Worm (Caenorhabditis elegans) whole organism, L4 larva: ENCODE results near the gene ttr-39.

Source experiments
- D1046.2 ChIP-seq: fragments of 200-800 bp; sonication (Bioruptor generic); IDR thresholded peaks from 2 replicates; pipeline ENCODE4 v1.3.6; 2022; ENCODE audit warnings: missing genetic modification characterization, missing compliant biosample characterization
- F10B5.3 ChIP-seq: sonication (generic microtip); optimal IDR thresholded peaks from 2 replicates; lab custom pipeline; 2016; ENCODE audit warnings: mild to moderate bottlenecking, missing genetic modification characterization, missing compliant biosample characterization
- F37D6.2 ChIP-seq: sonication (generic microtip); optimal IDR thresholded peaks from 2 replicates; lab custom pipeline; 2016; ENCODE audit warnings: mild to moderate bottlenecking, missing genetic modification characterization, missing compliant biosample characterization
- F49E8.2 ChIP-seq: sonication (generic microtip); optimal IDR thresholded peaks from 2 replicates; lab custom pipeline; 2016; ENCODE audit warnings: missing compliant biosample characterization, mild to moderate bottlenecking, missing genetic modification characterization, borderline replicate concordance
- T20F7.1 ChIP-seq: fragments of 200-800 bp; sonication (Bioruptor generic); optimal IDR thresholded peaks from 2 replicates; lab custom pipeline; 2018; ENCODE audit warnings: mild to moderate bottlenecking, missing genetic modification characterization, missing compliant biosample characterization
- Y105C5A.15 ChIP-seq: fragments of 200-800 bp; sonication (Bioruptor generic); IDR thresholded peaks from 2 replicates; pipeline ENCODE4 v1.3.6; 2022; ENCODE audit warnings: missing genetic modification characterization, missing compliant biosample characterization
- Y48G9A.11 ChIP-seq: fragments of 200-800 bp; sonication (Bioruptor generic); IDR thresholded peaks from 2 replicates; pipeline ENCODE4 v1.3.6; 2022; ENCODE audit warnings: missing genetic modification reagents, missing genetic modification characterization, missing compliant biosample characterization
- ama-1 ChIP-seq: fragments of 150-350 bp; optimal IDR thresholded peaks from 2 replicates; lab custom pipeline; 2014; ENCODE audit warnings: inconsistent platforms, mixed read lengths
- arid-1 ChIP-seq: fragments of 200-800 bp; sonication (Bioruptor generic); conservative IDR thresholded peaks from 2 replicates; pipeline ENCODE4 v1.3.6; 2022; ENCODE audit warnings: missing genetic modification reagents, missing genetic modification characterization, missing compliant biosample characterization
- attf-4 ChIP-seq: sonication (generic microtip); optimal IDR thresholded peaks from 3 replicates; lab custom pipeline; 2017; ENCODE audit warnings: missing biosample characterization, missing genetic modification characterization
- ceh-28 ChIP-seq: fragments of 150-350 bp; optimal IDR thresholded peaks from 2 replicates; lab custom pipeline; 2014; ENCODE audit warnings: missing biosample characterization, missing genetic modification reagents, missing genetic modification characterization
- ceh-32 ChIP-seq: sonication (generic microtip); optimal IDR thresholded peaks from 2 replicates; lab custom pipeline; 2016; ENCODE audit warnings: mild to moderate bottlenecking, missing genetic modification characterization, missing compliant biosample characterization; ENCODE audit not compliant: poor library complexity
- ces-1 ChIP-seq: fragments of 150-350 bp; sonication (generic microtip); optimal IDR thresholded peaks from 4 replicates; lab custom pipeline; 2014; ENCODE audit warnings: missing biosample characterization, missing genetic modification reagents, missing genetic modification characterization
- cey-2 ChIP-seq: sonication (generic microtip); optimal IDR thresholded peaks from 3 replicates; lab custom pipeline; 2017; ENCODE audit warnings: missing genetic modification characterization, mild to moderate bottlenecking, missing compliant biosample characterization, antibody characterized with exemption, borderline replicate concordance; ENCODE audit not compliant: insufficient read depth
- daf-12 ChIP-seq: fragments of 150-350 bp; optimal IDR thresholded peaks from 2 replicates; lab custom pipeline; 2014; ENCODE audit warnings: missing biosample characterization, missing genetic modification reagents, missing genetic modification characterization
- daf-16 ChIP-seq, 3 experiments: sonication (generic microtip); optimal IDR thresholded peaks; 2 replicates each; lab custom pipeline; 2016 to 2017; ENCODE audit warnings: missing genetic modification characterization in 3 of 3, missing genetic modification reagents in 3 of 3, mild to moderate bottlenecking in 2 of 3, missing compliant biosample characterization in 2 of 3, missing biosample characterization in 1 of 3, moderate library complexity in 1 of 3
- daf-19 ChIP-seq: fragments of 200-800 bp; sonication (Bioruptor generic); conservative IDR thresholded peaks from 2 replicates; pipeline ENCODE4 v1.3.6; 2022; ENCODE audit warnings: missing genetic modification characterization, missing compliant biosample characterization
- daf-8 ChIP-seq: fragments of 200-800 bp; sonication (Bioruptor generic); IDR thresholded peaks from 2 replicates; pipeline ENCODE4 v1.3.6; 2022; ENCODE audit warnings: missing genetic modification characterization, missing compliant biosample characterization
- dmd-6 ChIP-seq: fragments of 200-800 bp; sonication (Bioruptor generic); IDR thresholded peaks from 2 replicates; pipeline ENCODE4 v1.3.6; 2022; ENCODE audit warnings: missing genetic modification reagents, missing genetic modification characterization, missing compliant biosample characterization
- dmd-8 ChIP-seq: fragments of 200-800 bp; sonication (Bioruptor generic); IDR thresholded peaks from 2 replicates; pipeline ENCODE4 v1.3.6; 2022; ENCODE audit warnings: missing genetic modification characterization, missing compliant biosample characterization
- dpl-1 ChIP-seq: fragments of 150-350 bp; optimal IDR thresholded peaks from 2 replicates; lab custom pipeline; 2014; ENCODE audit warnings: missing biosample characterization, missing genetic modification reagents, missing genetic modification characterization
- dve-1 ChIP-seq: sonication (generic microtip); optimal IDR thresholded peaks from 2 replicates; lab custom pipeline; 2017; ENCODE audit warnings: antibody characterized with exemption, mild to moderate bottlenecking, missing genetic modification characterization, missing compliant biosample characterization; ENCODE audit not compliant: insufficient read depth
- egl-43 ChIP-seq: fragments of 200-800 bp; sonication (Bioruptor generic); IDR thresholded peaks from 2 replicates; pipeline ENCODE4 v1.3.6; 2022; ENCODE audit warnings: missing genetic modification reagents, missing genetic modification characterization, missing compliant biosample characterization
- fos-1 ChIP-seq: fragments of 150-350 bp; optimal IDR thresholded peaks from 2 replicates; lab custom pipeline; 2014; ENCODE audit warnings: missing biosample characterization, missing genetic modification characterization
- hif-1 ChIP-seq, 2 experiments: sonication (generic microtip); optimal IDR thresholded peaks; 2 replicates each; lab custom pipeline; 2016 to 2017; ENCODE audit warnings: missing compliant biosample characterization in 2 of 2, missing genetic modification characterization in 2 of 2, missing genetic modification reagents in 2 of 2, missing genotype in 2 of 2, mild to moderate bottlenecking in 1 of 2
- hmg-1.1 ChIP-seq: fragments of 200-800 bp; sonication (Bioruptor generic); IDR thresholded peaks from 2 replicates; pipeline ENCODE4 v1.3.6; 2022; ENCODE audit warnings: missing genetic modification reagents, missing genetic modification characterization, missing compliant biosample characterization
- jun-1 ChIP-seq: fragments of 150-350 bp; optimal IDR thresholded peaks from 2 replicates; lab custom pipeline; 2014; ENCODE audit warnings: missing biosample characterization, missing genetic modification reagents, missing genetic modification characterization
- lim-7 ChIP-seq: fragments of 200-800 bp; sonication (Bioruptor generic); IDR thresholded peaks from 2 replicates; pipeline ENCODE4 v1.3.6; 2022; ENCODE audit warnings: missing genetic modification characterization, missing compliant biosample characterization
- lin-13 ChIP-seq: fragments of 150-350 bp; optimal IDR thresholded peaks from 2 replicates; lab custom pipeline; 2014; ENCODE audit warnings: missing biosample characterization, missing genetic modification reagents, missing genetic modification characterization
- lin-15B ChIP-seq: fragments of 150-350 bp; sonication (generic microtip); optimal IDR thresholded peaks from 3 replicates; lab custom pipeline; 2014; ENCODE audit warnings: missing biosample characterization, missing genetic modification characterization
- lin-38 ChIP-seq: fragments of 200-800 bp; sonication (Bioruptor generic); IDR thresholded peaks from 2 replicates; pipeline ENCODE4 v1.3.6; 2022; ENCODE audit warnings: missing genetic modification reagents, missing genetic modification characterization, missing compliant biosample characterization
- lir-3 ChIP-seq: sonication (generic microtip); optimal IDR thresholded peaks from 2 replicates; lab custom pipeline; 2016; ENCODE audit warnings: mild to moderate bottlenecking, missing genetic modification characterization, missing compliant biosample characterization
- madf-5 ChIP-seq, 2 experiments: fragments of 200-800 bp; sonication (Bioruptor generic); IDR thresholded peaks; 2 replicates each; pipeline ENCODE4 v1.3.6; 2022; ENCODE audit warnings: missing compliant biosample characterization in 2 of 2, missing genetic modification characterization in 2 of 2
- mdt-29 ChIP-seq: fragments of 200-800 bp; sonication (Bioruptor generic); IDR thresholded peaks from 2 replicates; pipeline ENCODE4 v1.3.6; 2022; ENCODE audit warnings: missing genetic modification reagents, missing genetic modification characterization, missing compliant biosample characterization
- mxl-2 ChIP-seq: fragments of 200-800 bp; sonication (Bioruptor generic); conservative IDR thresholded peaks from 2 replicates; pipeline ENCODE4 v1.3.6; 2022; ENCODE audit warnings: missing genetic modification reagents, missing genetic modification characterization, missing compliant biosample characterization
- nhr-237 ChIP-seq: sonication (generic microtip); optimal IDR thresholded peaks from 2 replicates; lab custom pipeline; 2017; ENCODE audit warnings: missing biosample characterization, missing genetic modification characterization
- nhr-25 ChIP-seq: sonication (generic microtip); optimal IDR thresholded peaks from 2 replicates; lab custom pipeline; 2017; ENCODE audit warnings: missing genetic modification characterization, mild to moderate bottlenecking, missing compliant biosample characterization, antibody characterized with exemption, moderate library complexity, borderline replicate concordance; ENCODE audit not compliant: insufficient read depth
- nhr-28 ChIP-seq: fragments of 150-350 bp; optimal IDR thresholded peaks from 2 replicates; lab custom pipeline; 2014; ENCODE audit warnings: missing biosample characterization, missing genetic modification characterization
- nhr-41 ChIP-seq: fragments of 200-800 bp; sonication (Bioruptor generic); IDR thresholded peaks from 2 replicates; pipeline ENCODE4 v1.3.6; 2022; ENCODE audit warnings: missing genetic modification reagents, missing genetic modification characterization, missing compliant biosample characterization
- nhr-48 ChIP-seq: sonication (generic microtip); optimal IDR thresholded peaks from 2 replicates; lab custom pipeline; 2016; ENCODE audit warnings: mild to moderate bottlenecking, missing genetic modification characterization, missing compliant biosample characterization
- nhr-6 ChIP-seq: fragments of 150-350 bp; optimal IDR thresholded peaks from 2 replicates; lab custom pipeline; 2014; ENCODE audit warnings: missing biosample characterization, missing genetic modification characterization
- nhr-77 ChIP-seq: fragments of 150-350 bp; optimal IDR thresholded peaks from 2 replicates; lab custom pipeline; 2014; ENCODE audit warnings: missing biosample characterization, missing genetic modification characterization
- php-3 ChIP-seq: fragments of 200-800 bp; sonication (Bioruptor generic); IDR thresholded peaks from 2 replicates; pipeline ENCODE4 v1.3.6; 2022; ENCODE audit warnings: missing genetic modification reagents, missing genetic modification characterization, missing compliant biosample characterization
- saeg-2 ChIP-seq: fragments of 200-800 bp; sonication (Bioruptor generic); IDR thresholded peaks from 2 replicates; pipeline ENCODE4 v1.3.6; 2022; ENCODE audit warnings: missing genetic modification reagents, missing genetic modification characterization, missing compliant biosample characterization
- sdz-12 ChIP-seq: fragments of 200-800 bp; sonication (Bioruptor generic); optimal IDR thresholded peaks from 2 replicates; lab custom pipeline; 2018; ENCODE audit warnings: mild to moderate bottlenecking, missing genetic modification characterization, missing compliant biosample characterization
- spr-1 ChIP-seq: sonication (generic microtip); optimal IDR thresholded peaks from 2 replicates; lab custom pipeline; 2016; ENCODE audit warnings: mild to moderate bottlenecking, missing genetic modification characterization, missing compliant biosample characterization
- tra-1 ChIP-seq: fragments of 200-800 bp; sonication (Bioruptor generic); IDR thresholded peaks from 2 replicates; pipeline ENCODE4 v1.3.6; 2022; ENCODE audit warnings: missing genetic modification reagents, missing genetic modification characterization, missing compliant biosample characterization
- unc-39 ChIP-seq: sonication (generic microtip); optimal IDR thresholded peaks from 2 replicates; lab custom pipeline; 2017; ENCODE audit warnings: missing biosample characterization, missing genetic modification characterization
- zip-11 ChIP-seq: fragments of 200-800 bp; sonication (Bioruptor generic); IDR thresholded peaks from 2 replicates; pipeline ENCODE4 v1.3.6; 2022; ENCODE audit warnings: missing genetic modification characterization, missing compliant biosample characterization
- zip-2 ChIP-seq: fragments of 150-350 bp; optimal IDR thresholded peaks from 2 replicates; lab custom pipeline; 2014; ENCODE audit warnings: missing biosample characterization, missing genetic modification characterization
- ztf-11 ChIP-seq: fragments of 150-350 bp; optimal IDR thresholded peaks from 2 replicates; lab custom pipeline; 2014; ENCODE audit warnings: missing biosample characterization, missing genetic modification characterization

Gene ttr-39

ce11 chrIV:10059175-10059574 is 30.5 kb downstream of the ttr-39 start (continued):
- TF ChIP-seq zip-11 (GFP tag; lab: Robert Waterston, UW) (no peak), sdz-12 (no peak), cey-2 (no peak), dmd-6 (peak; percentile 90), arid-1 (GFP tag; lab: Robert Waterston, UW) (no peak), daf-19 (GFP tag; lab: Robert Waterston, UW) (no peak), mxl-2 (GFP tag; lab: Robert Waterston, UW) (0 out of 2 replicates have a peak, but pooled peaks have one; percentile 22), nhr-237 (tag; lab: Kevin White, UChicago) (no peak), egl-43 (GFP tag; lab: Robert Waterston, UW) (no peak), ztf-11 (tag; lab: Kevin White, UChicago) (no peak), ceh-28 (tag; lab: Kevin White, UChicago) (no peak), Y48G9A.11 (GFP tag; lab: Robert Waterston, UW) (no peak), nhr-6 (tag; lab: Kevin White, UChicago) (no peak), nhr-41 (GFP tag; lab: Robert Waterston, UW) (no peak), F10B5.3 (tag; lab: Kevin White, UChicago) (no peak), daf-16 (GFP tag; optimal IDR thresholded peaks at IDR 0.05; lab: Kevin White, UChicago) (peak in 1 of 2 experiments; percentile 38), daf-16 (tag; optimal IDR thresholded peaks at IDR 0.05; lab: Kevin White, UChicago) (peak; percentile 88), dmd-8 (no peak), nhr-77 (peak; percentile 41), zip-2 (tag; lab: Kevin White, UChicago) (no peak), nhr-28 (tag; lab: Kevin White, UChicago) (peak; percentile 57), daf-12 (tag; lab: Kevin White, UChicago) (no peak), lin-38 (GFP tag; lab: Robert Waterston, UW) (peak; percentile 19; the same call in 1 of the 2 replicates), hif-1 (tag; optimal IDR thresholded peaks at IDR 0.05; lab: Kevin White, UChicago) (no peak), D1046.2 (GFP tag; lab: Robert Waterston, UW) (no peak), lin-15B (tag; lab: Kevin White, UChicago) (no peak), lim-7 (GFP tag; lab: Robert Waterston, UW) (no peak), daf-8 (GFP tag; lab: Robert Waterston, UW) (no peak), attf-4 (no peak), jun-1 (tag; lab: Kevin White, UChicago) (no peak), tra-1 (GFP tag; lab: Robert Waterston, UW) (peak; percentile 63; the same call in 1 of the 2 replicates), nhr-25 (no peak), dve-1 (tag; lab: Kevin White, UChicago) (peak; percentile 93), madf-5 (GFP tag; IDR thresholded peaks at IDR 0.05; lab: Robert Waterston, UW) (no peak), F37D6.2 (tag; lab: Kevin White, UChicago) (no peak), nhr-48 (peak; percentile 43), unc-39 (no peak), lir-3 (no peak), mdt-29 (GFP tag; lab: Robert Waterston, UW) (no peak), lin-13 (GFP tag; lab: Kevin White, UChicago) (no peak), ces-1 (GFP tag; lab: Kevin White, UChicago) (no peak), php-3 (peak; percentile 65; the same call in 1 of the 2 replicates), saeg-2 (0 out of 2 replicates have a peak, but pooled peaks have one; percentile 19), fos-1 (tag; lab: Kevin White, UChicago) (no peak), dpl-1 (GFP tag; lab: Kevin White, UChicago) (no peak), hmg-1.1 (no peak), T20F7.1 (GFP tag; lab: Kevin White, UChicago) (peak; percentile 21), Y105C5A.15 (GFP tag; lab: Robert Waterston, UW) (no peak), F49E8.2 (tag; lab: Kevin White, UChicago) (no peak), ama-1 (lab: Kevin White, UChicago) (no peak), ceh-32 (tag; lab: Kevin White, UChicago) (no peak), spr-1 (no peak)
